Fruit fly (Drosophila melanogaster) whole organism, embryonic: ENCODE data around the gene dhd.

ENCODE experiments used
- Atf-2 ChIP-seq: fragments of 200-800 bp; sonication (Bioruptor generic); optimal IDR thresholded peaks from 2 replicates; lab custom pipeline; 2016; ENCODE audit warnings: missing biosample characterization, missing genetic modification characterization
- CG10321 ChIP-seq: fragments of 200-800 bp; sonication (Bioruptor generic); IDR thresholded peaks from 2 replicates; pipeline ENCODE4 v1.3.6; 2022; ENCODE audit warnings: missing biosample characterization, missing genetic modification characterization
- CG10565 ChIP-seq: fragments of 200-800 bp; sonication (Bioruptor generic); optimal IDR thresholded peaks from 3 replicates; lab custom pipeline; 2016; ENCODE audit warnings: missing biosample characterization, mild to moderate bottlenecking, missing genetic modification characterization
- CG11560 ChIP-seq: fragments of 200-800 bp; sonication (Bioruptor generic); IDR thresholded peaks from 3 replicates; pipeline ENCODE4 v1.3.6; 2022; ENCODE audit warnings: missing biosample characterization, missing genetic modification characterization
- CG12299 ChIP-seq: fragments of 200-800 bp; sonication (Bioruptor generic); optimal IDR thresholded peaks from 2 replicates; lab custom pipeline; 2018; ENCODE audit warnings: missing biosample characterization, mild to moderate bottlenecking, missing genetic modification characterization
- CG15514 ChIP-seq: fragments of 200-800 bp; sonication (Bioruptor generic); optimal IDR thresholded peaks from 3 replicates; lab custom pipeline; 2017; ENCODE audit warnings: missing biosample characterization, missing genetic modification characterization, mild to moderate bottlenecking, moderate library complexity, missing genetic modification reagents
- CG15601 ChIP-seq: fragments of 200-800 bp; sonication (Bioruptor generic); optimal IDR thresholded peaks from 3 replicates; lab custom pipeline; 2019; ENCODE audit warnings: missing biosample characterization, mild to moderate bottlenecking, missing genetic modification characterization, moderate library complexity
- CG16863 ChIP-seq: fragments of 200-800 bp; sonication (Bioruptor generic); optimal IDR thresholded peaks from 3 replicates; lab custom pipeline; 2016; ENCODE audit warnings: missing biosample characterization, missing genetic modification characterization
- CG17385 ChIP-seq: fragments of 200-800 bp; sonication (Bioruptor generic); optimal IDR thresholded peaks from 3 replicates; lab custom pipeline; 2018; ENCODE audit warnings: missing biosample characterization, mild to moderate bottlenecking, missing genetic modification characterization
- CG18262 ChIP-seq: fragments of 200-800 bp; optimal IDR thresholded peaks from 3 replicates; lab custom pipeline; 2019; ENCODE audit warnings: missing biosample characterization, mild to moderate bottlenecking, missing genetic modification characterization, moderate library complexity
- CG33213 ChIP-seq: fragments of 200-800 bp; sonication (Bioruptor generic); optimal IDR thresholded peaks from 3 replicates; lab custom pipeline; 2016; ENCODE audit warnings: missing biosample characterization, missing genetic modification characterization
- CG3726 ChIP-seq: fragments of 200-800 bp; sonication (Bioruptor generic); IDR thresholded peaks from 3 replicates; pipeline ENCODE4, ENCODE4 v1.3.6; 2022; ENCODE audit warnings: missing biosample characterization, missing genetic modification characterization
- CG43689 ChIP-seq: fragments of 200-800 bp; sonication (Bioruptor generic); IDR thresholded peaks from 2 replicates; pipeline ENCODE4 v1.3.6; 2022; ENCODE audit warnings: missing biosample characterization, missing genetic modification characterization
- CG6254 ChIP-seq: fragments of 200-800 bp; sonication (Bioruptor generic); optimal IDR thresholded peaks from 3 replicates; lab custom pipeline; 2017; ENCODE audit warnings: mild to moderate bottlenecking, missing biosample characterization, missing genetic modification reagents, missing genetic modification characterization
- CG7839 ChIP-seq: fragments of 200-800 bp; sonication (Bioruptor generic); optimal IDR thresholded peaks from 3 replicates; lab custom pipeline; 2018; ENCODE audit warnings: missing biosample characterization, mild to moderate bottlenecking, missing genetic modification characterization, moderate library complexity
- CG7928 ChIP-seq: fragments of 200-800 bp; sonication (Bioruptor generic); optimal IDR thresholded peaks from 2 replicates; lab custom pipeline; 2017; ENCODE audit warnings: missing biosample characterization, mild to moderate bottlenecking, missing genetic modification characterization
- CHES-1-like ChIP-seq: fragments of 200-800 bp; sonication (Bioruptor generic); optimal IDR thresholded peaks from 2 replicates; lab custom pipeline; 2016; ENCODE audit warnings: missing biosample characterization, missing genetic modification characterization
- E2f1 ChIP-seq: fragments of 200-800 bp; sonication (Bioruptor generic); IDR thresholded peaks from 2 replicates; pipeline ENCODE4 v1.3.6; 2022; ENCODE audit warnings: missing biosample characterization, missing genetic modification characterization
- NC2β ChIP-seq: fragments of 200-800 bp; sonication (Bioruptor generic); optimal IDR thresholded peaks from 2 replicates; lab custom pipeline; 2016; ENCODE audit warnings: missing biosample characterization, missing genetic modification characterization
- NfI ChIP-seq: fragments of 200-800 bp; sonication (Bioruptor generic); optimal IDR thresholded peaks from 3 replicates; lab custom pipeline; 2018; ENCODE audit warnings: missing biosample characterization, mild to moderate bottlenecking, missing genetic modification characterization, moderate library complexity
- Six4 ChIP-seq: fragments of 200-800 bp; sonication (Bioruptor generic); optimal IDR thresholded peaks from 2 replicates; lab custom pipeline; 2016; ENCODE audit warnings: missing biosample characterization, missing genetic modification characterization
- Sox102F ChIP-seq: fragments of 200-800 bp; sonication (Bioruptor generic); optimal IDR thresholded peaks from 2 replicates; lab custom pipeline; 2018; ENCODE audit warnings: missing biosample characterization, mild to moderate bottlenecking, missing genetic modification characterization, moderate library complexity
- Sry-β ChIP-seq: fragments of 200-800 bp; sonication (Bioruptor generic); optimal IDR thresholded peaks from 2 replicates; lab custom pipeline; 2018; ENCODE audit warnings: missing biosample characterization, mild to moderate bottlenecking, missing genetic modification characterization, moderate library complexity
- Sry-δ ChIP-seq: fragments of 200-800 bp; sonication (Bioruptor generic); optimal IDR thresholded peaks from 2 replicates; lab custom pipeline; 2016; ENCODE audit warnings: missing biosample characterization, missing genetic modification characterization
- amos ChIP-seq: fragments of 200-800 bp; sonication (Bioruptor generic); IDR thresholded peaks from 2 replicates; pipeline ENCODE4 v1.3.6; 2022; ENCODE audit warnings: missing biosample characterization, missing genetic modification characterization; ENCODE audit not compliant: partially characterized antibody
- bsh ChIP-seq, 2 experiments: fragments of 200-800 bp; sonication (Bioruptor generic); optimal IDR thresholded peaks; 2 replicates each; lab custom pipeline; 2017 to 2018; ENCODE audit warnings: mild to moderate bottlenecking in 2 of 2, missing biosample characterization in 2 of 2, missing genetic modification characterization in 2 of 2, moderate library complexity in 1 of 2
- cato ChIP-seq: fragments of 200-800 bp; sonication (Bioruptor generic); optimal IDR thresholded peaks from 2 replicates; lab custom pipeline; 2016; ENCODE audit warnings: missing biosample characterization, missing genetic modification characterization, borderline replicate concordance
- croc ChIP-seq: fragments of 200-800 bp; sonication (Bioruptor generic); conservative IDR thresholded peaks from 3 replicates; pipeline ENCODE4 v1.3.6; 2022; ENCODE audit warnings: missing biosample characterization, missing genetic modification characterization
- crol ChIP-seq: fragments of 200-800 bp; sonication (Bioruptor generic); IDR thresholded peaks from 2 replicates; pipeline ENCODE4 v1.3.6; 2022; ENCODE audit warnings: missing biosample characterization, missing genetic modification characterization
- disco-r ChIP-seq: fragments of 200-800 bp; sonication (Bioruptor generic); optimal IDR thresholded peaks from 2 replicates; lab custom pipeline; 2016; ENCODE audit warnings: missing biosample characterization, missing genetic modification characterization
- dm ChIP-seq: fragments of 200-800 bp; sonication (Bioruptor generic); optimal IDR thresholded peaks from 3 replicates; lab custom pipeline; 2016; ENCODE audit warnings: missing biosample characterization, missing genetic modification characterization
- exex ChIP-seq: fragments of 200-800 bp; sonication (Bioruptor generic); optimal IDR thresholded peaks from 4 replicates; lab custom pipeline; 2018; ENCODE audit warnings: missing biosample characterization, mild to moderate bottlenecking, missing genetic modification characterization, moderate library complexity
- eyg ChIP-seq: fragments of 200-800 bp; sonication (Bioruptor generic); optimal IDR thresholded peaks from 3 replicates; lab custom pipeline; 2016; ENCODE audit warnings: missing biosample characterization, missing genetic modification characterization
- gcm2 ChIP-seq: fragments of 200-800 bp; sonication (Bioruptor generic); optimal IDR thresholded peaks from 2 replicates; lab custom pipeline; 2016; ENCODE audit warnings: missing biosample characterization, missing genetic modification characterization
- gsb-n ChIP-seq: fragments of 200-800 bp; sonication (Bioruptor generic); optimal IDR thresholded peaks from 3 replicates; lab custom pipeline; 2018; ENCODE audit warnings: missing biosample characterization, mild to moderate bottlenecking, missing genetic modification characterization
- jigr1 ChIP-seq: fragments of 200-800 bp; sonication (Bioruptor generic); IDR thresholded peaks from 3 replicates; pipeline ENCODE4 v1.3.6; 2022; ENCODE audit warnings: missing biosample characterization, missing genetic modification characterization
- mld ChIP-seq: fragments of 200-800 bp; sonication (Bioruptor generic); IDR thresholded peaks from 3 replicates; pipeline ENCODE4 v1.3.6; 2022; ENCODE audit warnings: missing biosample characterization, missing genetic modification characterization; ENCODE audit not compliant: partially characterized antibody
- nau ChIP-seq: fragments of 200-800 bp; sonication (Bioruptor generic); optimal IDR thresholded peaks from 3 replicates; lab custom pipeline; 2017; ENCODE audit warnings: missing biosample characterization, mild to moderate bottlenecking, missing genetic modification characterization, missing genetic modification reagents
- nerfin-1 ChIP-seq: fragments of 200-800 bp; sonication (Bioruptor generic); optimal IDR thresholded peaks from 3 replicates; lab custom pipeline; 2019; ENCODE audit warnings: missing biosample characterization, mild to moderate bottlenecking, missing genetic modification characterization, moderate library complexity
- oc ChIP-seq: fragments of 200-800 bp; sonication (Bioruptor generic); optimal IDR thresholded peaks from 2 replicates; lab custom pipeline; 2018; ENCODE audit warnings: missing biosample characterization, mild to moderate bottlenecking, missing genetic modification characterization, moderate library complexity
- pita ChIP-seq: fragments of 200-800 bp; sonication (Bioruptor generic); optimal IDR thresholded peaks from 2 replicates; lab custom pipeline; 2017; ENCODE audit warnings: missing biosample characterization, mild to moderate bottlenecking, missing genetic modification characterization
- pros ChIP-seq: fragments of 200-800 bp; sonication (Bioruptor generic); optimal IDR thresholded peaks from 3 replicates; lab custom pipeline; 2019; ENCODE audit warnings: missing biosample characterization, mild to moderate bottlenecking, missing genetic modification characterization, moderate library complexity
- salm ChIP-seq: fragments of 200-800 bp; sonication (Bioruptor generic); optimal IDR thresholded peaks from 2 replicates; lab custom pipeline; 2018; ENCODE audit warnings: missing biosample characterization, mild to moderate bottlenecking, missing genetic modification characterization
- seq ChIP-seq: fragments of 200-800 bp; sonication (Bioruptor generic); IDR thresholded peaks from 2 replicates; pipeline ENCODE4 v1.3.6; 2022; ENCODE audit warnings: missing biosample characterization, missing genetic modification characterization
- stc ChIP-seq: fragments of 200-800 bp; sonication (Bioruptor generic); IDR thresholded peaks from 2 replicates; pipeline ENCODE4 v1.3.6; 2022; ENCODE audit warnings: missing biosample characterization, missing genetic modification characterization
- stwl ChIP-seq: fragments of 200-800 bp; sonication (Bioruptor generic); optimal IDR thresholded peaks from 3 replicates; lab custom pipeline; 2018; ENCODE audit warnings: missing biosample characterization, mild to moderate bottlenecking, missing genetic modification characterization, moderate library complexity
- tio ChIP-seq: fragments of 200-800 bp; sonication (Bioruptor generic); optimal IDR thresholded peaks from 2 replicates; lab custom pipeline; 2017; ENCODE audit warnings: missing biosample characterization, missing genetic modification characterization, inconsistent platforms
- tna ChIP-seq: fragments of 200-800 bp; sonication (Bioruptor generic); IDR thresholded peaks from 2 replicates; pipeline ENCODE4 v1.3.6; 2022; ENCODE audit warnings: missing biosample characterization, missing genetic modification characterization; ENCODE audit not compliant: partially characterized antibody
- unc-4 ChIP-seq: fragments of 200-800 bp; sonication (Bioruptor generic); IDR thresholded peaks from 2 replicates; pipeline ENCODE4 v1.3.6; 2022; ENCODE audit warnings: missing biosample characterization, missing genetic modification characterization; ENCODE audit not compliant: partially characterized antibody

The dhd gene

dm6 chrX:5329266-5329898 lies 17.4 kb downstream of the dhd start, which contains the start of the genes CG3309 and XRCC1 (continued):
- peak; percentile 31; the same call in 1 of the 2 replicates for TF ChIP-seq E2f1
- TF ChIP-seq Atf-2 (GFP tag; lab: Kevin White, UChicago), result no peak
- TF ChIP-seq cato (GFP tag; lab: Kevin White, UChicago), result no peak
- peak; percentile 25 for TF ChIP-seq NfI
- TF ChIP-seq dm (GFP tag; lab: Kevin White, UChicago), result no peak
- TF ChIP-seq CG43689 (GFP tag; lab: Robert Waterston, UW), result no peak
- TF ChIP-seq CG6254 (GFP tag; lab: Kevin White, UChicago), result peak; percentile 46
- peak; percentile 20 for TF ChIP-seq Six4 (GFP tag; lab: Kevin White, UChicago)
- no peak; the same call in 2 of the 3 replicates for TF ChIP-seq croc (GFP tag; lab: Robert Waterston, UW)
- no peak for TF ChIP-seq exex (tag; lab: Kevin White, UChicago)
- TF ChIP-seq crol (GFP tag; lab: Robert Waterston, UW), result no peak
- TF ChIP-seq CHES-1-like, result no peak
- no peak for TF ChIP-seq salm
- peak; percentile 32 for TF ChIP-seq CG15514 (GFP tag; lab: Kevin White, UChicago)
- no peak for TF ChIP-seq CG12299 (tag; lab: Kevin White, UChicago)
- TF ChIP-seq NC2β, result no peak
- TF ChIP-seq unc-4 (GFP tag; lab: Robert Waterston, UW), result peak; percentile 78
- no peak for TF ChIP-seq pros (GFP tag; lab: Kevin White, UChicago)
- peak; percentile 16 for TF ChIP-seq CG15601 (tag; lab: Kevin White, UChicago)
- TF ChIP-seq pita (GFP tag; lab: Kevin White, UChicago), result no peak
- TF ChIP-seq Sry-δ (GFP tag; lab: Kevin White, UChicago), result peak; percentile 68
- TF ChIP-seq mld (GFP tag; lab: Robert Waterston, UW), result peak; percentile 64; the same call in 2 of the 3 replicates
- peak; percentile 98 for TF ChIP-seq Sry-β (GFP tag; lab: Kevin White, UChicago)
- TF ChIP-seq stwl, result peak; percentile 21
- TF ChIP-seq amos (GFP tag; lab: Robert Waterston, UW), result peak; percentile 86
- no peak for TF ChIP-seq jigr1
- TF ChIP-seq CG16863 (GFP tag; lab: Kevin White, UChicago), result no peak
- no peak for TF ChIP-seq CG10321 (GFP tag; lab: Robert Waterston, UW)
- no peak for TF ChIP-seq CG33213
- TF ChIP-seq CG11560 (tag; lab: Robert Waterston, UW), result no peak
- TF ChIP-seq nerfin-1, result no peak
- peak; percentile 36 for TF ChIP-seq gsb-n (tag; lab: Kevin White, UChicago)
- no peak for TF ChIP-seq CG3726 (GFP tag; lab: Robert Waterston, UW)
- no peak for TF ChIP-seq oc (tag; lab: Kevin White, UChicago)
- TF ChIP-seq seq, result 0 out of 2 replicates have a peak, but pooled peaks have one; percentile 49
- no peak for TF ChIP-seq nau (GFP tag; lab: Kevin White, UChicago)
- no peak for TF ChIP-seq tio (GFP tag; lab: Kevin White, UChicago)
- no peak for TF ChIP-seq CG7928 (GFP tag; lab: Kevin White, UChicago)
- peak in 1 of 2 experiments; percentile 51 for TF ChIP-seq bsh (GFP tag; optimal IDR thresholded peaks at IDR 0.05; lab: Kevin White, UChicago)
- TF ChIP-seq eyg (GFP tag; lab: Kevin White, UChicago), result no peak
- peak; percentile 48; the same call in 1 of the 2 replicates for TF ChIP-seq stc (GFP tag; lab: Robert Waterston, UW)
- peak; percentile 76 for TF ChIP-seq tna
- no peak for TF ChIP-seq CG10565
- TF ChIP-seq disco-r, result no peak
- peak; percentile 57 for TF ChIP-seq Sox102F (GFP tag; lab: Kevin White, UChicago)
- TF ChIP-seq CG17385, result peak; percentile 26
- TF ChIP-seq CG7839 (tag; lab: Kevin White, UChicago), result peak; percentile 47
- TF ChIP-seq gcm2 (GFP tag; lab: Kevin White, UChicago), result no peak
- peak; percentile 65 for TF ChIP-seq CG18262 (tag; lab: Kevin White, UChicago)
